Worm (Caenorhabditis elegans) whole organism, late embryonic: ENCODE measurements around the gene F47B10.8.

Experiments
- ceh-34 ChIP-seq: sonication (generic microtip); optimal IDR thresholded peaks from 2 replicates; lab custom pipeline; 2016; ENCODE audit warnings: mild to moderate bottlenecking, missing genetic modification characterization, missing compliant biosample characterization
- fax-1 ChIP-seq: sonication (generic microtip); optimal IDR thresholded peaks from 2 replicates; lab custom pipeline; 2016; ENCODE audit warnings: missing genotype, missing genetic modification characterization, missing compliant biosample characterization
- pha-4 ChIP-seq: fragments of 150-350 bp; optimal IDR thresholded peaks from 2 replicates; lab custom pipeline; 2018; ENCODE audit warnings: missing biosample characterization, missing genetic modification reagents, missing genetic modification characterization
- tbx-2 ChIP-seq: sonication (generic microtip); optimal IDR thresholded peaks from 2 replicates; lab custom pipeline; 2016; ENCODE audit warnings: missing genetic modification characterization, missing compliant biosample characterization
- unc-42 ChIP-seq: sonication (generic microtip); optimal IDR thresholded peaks from 2 replicates; lab custom pipeline; 2016; ENCODE audit warnings: missing genotype, missing genetic modification characterization, missing compliant biosample characterization

DNA sequence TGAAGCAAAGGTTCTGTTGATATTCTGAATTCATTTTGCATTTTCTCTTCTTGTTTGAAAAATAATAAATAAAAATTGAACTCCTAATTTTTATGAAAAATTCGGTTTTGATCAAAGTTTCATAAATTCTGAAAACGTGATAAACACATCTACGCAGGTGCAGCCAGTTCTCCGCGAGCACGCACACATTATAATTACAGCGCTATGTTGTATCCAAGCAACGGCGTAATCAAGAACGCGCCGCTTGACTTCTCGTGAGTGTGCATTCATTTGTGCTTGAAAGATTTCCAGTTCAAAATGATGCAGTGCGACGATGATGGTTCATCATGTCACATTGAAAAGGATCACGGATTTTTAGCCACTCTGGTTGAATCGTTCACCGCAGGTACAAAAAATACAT lies 18.7 kb downstream of the F47B10.8 start, which contains the start of gene F47B10.3:
- TF ChIP-seq pha-4 (no peak), unc-42 (no peak), tbx-2 (tag; lab: Kevin White, UChicago) (no peak), fax-1 (tag; lab: Kevin White, UChicago) (no peak), ceh-34 (tag; lab: Kevin White, UChicago) (no peak)
